Fruit fly (Drosophila melanogaster): ENCODE results near the gene ppk27.

- TF ChIP-seq Smox (GFP tag; optimal IDR thresholded peaks at IDR 0.05) (no peak), CG4318 (GFP tag; optimal IDR thresholded peaks at IDR 0.05) (no peak), CG6854 (GFP tag; optimal IDR thresholded peaks at IDR 0.05) (no peak), topi (GFP tag; optimal IDR thresholded peaks at IDR 0.05) (no peak), Eip78C (GFP tag) (peak; percentile 55)
Measured at dm6 chr3L:3782584-3783218, 27.7 kb upstream of the ppk27 start.

Data from whole organism, prepupa.